Worm (Caenorhabditis elegans): Measurements from ENCODE around the gene ZK112.4.

DNA sequence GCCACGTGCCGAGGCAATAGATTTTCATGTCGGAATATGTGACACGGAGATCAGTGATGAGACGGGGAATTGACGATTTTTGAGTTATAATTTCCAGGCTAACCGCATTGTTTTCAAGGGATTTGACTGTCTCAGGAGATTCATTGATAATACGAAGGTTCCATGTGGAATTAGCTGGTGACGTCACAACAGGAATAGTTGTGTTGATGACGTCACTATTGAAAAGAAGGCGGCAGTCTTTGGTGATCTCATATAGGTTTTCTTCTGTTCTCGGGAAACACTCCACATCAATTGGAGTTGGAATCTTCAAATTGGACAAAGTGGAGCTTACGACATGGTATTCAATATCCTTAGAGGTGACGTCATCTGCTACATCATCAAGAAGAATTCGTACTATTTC, 13.4 kb upstream of the ZK112.4 start:
- TF ChIP-seq dmd-4 (tag; optimal IDR thresholded peaks at IDR 0.05; ENCODE audit: borderline replicate concordance): no peak
- no peak for TF ChIP-seq sdc-2 (tag; optimal IDR thresholded peaks at IDR 0.05)
- TF ChIP-seq ceh-19 (GFP tag; optimal IDR thresholded peaks at IDR 0.05): no peak
- no peak for TF ChIP-seq ahr-1 (tag; optimal IDR thresholded peaks at IDR 0.05)
- no peak for TF ChIP-seq mec-3 (tag; optimal IDR thresholded peaks at IDR 0.05; ENCODE audit: borderline replicate concordance)
- no peak for TF ChIP-seq pqm-1 (tag; optimal IDR thresholded peaks at IDR 0.05)
- no peak for TF ChIP-seq nhr-11 (tag; optimal IDR thresholded peaks at IDR 0.05)

Data from whole organism, late embryonic.